Worm (Caenorhabditis elegans) whole organism, L4/young adult: ENCODE data around the gene mcm-3.

ENCODE experiments used
- W03F9.2 ChIP-seq: fragments of 150-350 bp; optimal IDR thresholded peaks from 2 replicates; lab custom pipeline; 2014; ENCODE audit warnings: missing biosample characterization, missing genetic modification characterization
- dao-5 ChIP-seq: sonication (generic microtip); optimal IDR thresholded peaks from 2 replicates; lab custom pipeline; 2016; ENCODE audit warnings: missing genotype, missing genetic modification characterization, moderate library complexity, missing compliant biosample characterization
- him-1 ChIP-seq: sonication (generic microtip); optimal IDR thresholded peaks from 2 replicates; lab custom pipeline; 2016; ENCODE audit warnings: missing genotype, missing genetic modification reagents, missing genetic modification characterization, missing compliant biosample characterization

DNA sequence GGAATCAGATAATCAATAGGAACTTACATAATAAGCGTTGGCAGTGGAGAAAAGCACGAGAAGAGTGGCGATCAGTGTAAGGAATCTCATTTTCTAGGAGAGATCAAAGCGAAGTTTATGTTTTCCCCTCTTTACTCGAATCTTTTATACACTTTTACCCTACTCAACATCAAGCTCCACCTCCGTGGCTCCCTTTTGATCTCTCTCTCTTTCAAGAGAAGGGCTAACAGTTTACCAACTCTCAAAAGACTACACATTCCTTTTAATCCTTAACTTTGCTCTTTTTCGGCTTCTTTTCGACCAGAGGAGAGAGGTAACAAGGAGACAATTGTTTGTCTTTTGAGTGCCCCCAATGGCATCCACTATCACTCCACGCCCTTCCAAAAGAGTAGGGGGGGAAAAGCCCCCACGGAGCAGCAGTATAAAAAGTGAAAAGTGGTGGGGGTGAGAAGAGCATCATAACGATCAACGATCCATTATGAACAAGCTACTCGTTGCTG, 27.9 kb upstream of the mcm-3 start, which contains the start of the genes C01G10.15 and C01G10.6:
- no peak for TF ChIP-seq W03F9.2 (tag; lab: Kevin White, UChicago)
- TF ChIP-seq him-1 (tag; lab: Kevin White, UChicago) = no peak
- TF ChIP-seq dao-5 (tag; lab: Kevin White, UChicago) = no peak
